Fruit fly (Drosophila melanogaster): Measurements from ENCODE around the gene egh.

- TF ChIP-seq Gug (GFP tag; IDR thresholded peaks at IDR 0.05): no peak
- no peak for TF ChIP-seq CG34406 (GFP tag; optimal IDR thresholded peaks at IDR 0.05)
- no peak for TF ChIP-seq Hr39 (GFP tag; optimal IDR thresholded peaks at IDR 0.05)
- no peak for TF ChIP-seq CG6854 (GFP tag; optimal IDR thresholded peaks at IDR 0.05)
- TF ChIP-seq CG8319 (GFP tag; optimal IDR thresholded peaks at IDR 0.05): no peak
- no peak for TF ChIP-seq acj6 (GFP tag; optimal IDR thresholded peaks at IDR 0.05)
- TF ChIP-seq CG31627 (GFP tag; optimal IDR thresholded peaks at IDR 0.05): no peak
- peak; percentile 68 for TF ChIP-seq svp (GFP tag)
- TF ChIP-seq CG3919 (GFP tag; optimal IDR thresholded peaks at IDR 0.05): no peak
These were observed 2.3 kb downstream of the egh start for dm6 chrX:2590607-2591006.
